Fruit fly (Drosophila melanogaster): Measurements from ENCODE around the gene Lcp65Af.
A peak's percentile ranks its signal among the peaks of the same experiment; 100 is the strongest.

Gene Lcp65Af

dm6 chr3L:6094697-6095096 lies 41.9 kb downstream of the Lcp65Af start, which contains the start of the genes CG10467 and loj (continued):
- no peak for TF ChIP-seq corto (GFP tag; optimal IDR thresholded peaks at IDR 0.05)
- TF ChIP-seq CG8924 (tag; optimal IDR thresholded peaks at IDR 0.05): peak; percentile 96
- peak; percentile 96 for TF ChIP-seq tio (GFP tag; optimal IDR thresholded peaks at IDR 0.05)
- peak; percentile 95 for TF ChIP-seq CG10209 (GFP tag; optimal IDR thresholded peaks at IDR 0.05)
- TF ChIP-seq CG9932 (GFP tag; IDR thresholded peaks at IDR 0.05): peak; percentile 99
- TF ChIP-seq fd3F (GFP tag; optimal IDR thresholded peaks at IDR 0.05): peak; percentile 96
- TF ChIP-seq hkb (optimal IDR thresholded peaks at IDR 0.05): no peak
- peak; percentile 90 for TF ChIP-seq hkb (GFP tag; IDR thresholded peaks at IDR 0.05)
- TF ChIP-seq Hmx (GFP tag; optimal IDR thresholded peaks at IDR 0.05): peak; percentile 73
- TF ChIP-seq CG8944 (GFP tag; optimal IDR thresholded peaks at IDR 0.05): peak; percentile 81
- TF ChIP-seq jumu (GFP tag; optimal IDR thresholded peaks at IDR 0.05): peak; percentile 66
- TF ChIP-seq dan (GFP tag; IDR thresholded peaks at IDR 0.05): peak; percentile 94
- peak; percentile 97 for TF ChIP-seq CG30403 (GFP tag; optimal IDR thresholded peaks at IDR 0.05)
- peak; percentile 93 for TF ChIP-seq CG15601 (tag; optimal IDR thresholded peaks at IDR 0.05)
- peak; percentile 93 for TF ChIP-seq mam (GFP tag; optimal IDR thresholded peaks at IDR 0.05)
- TF ChIP-seq maf-S (GFP tag; optimal IDR thresholded peaks at IDR 0.05): peak; percentile 69
- TF ChIP-seq nerfin-2 (GFP tag; IDR thresholded peaks at IDR 0.05; ENCODE audit: partially characterized antibody): 0 out of 2 replicates have a peak, but pooled peaks have one; percentile 15
- peak; percentile 81 for TF ChIP-seq CG15011 (GFP tag; optimal IDR thresholded peaks at IDR 0.05)
- peak; percentile 96 for TF ChIP-seq CG9727 (GFP tag; optimal IDR thresholded peaks at IDR 0.05)
- TF ChIP-seq cas (GFP tag; IDR thresholded peaks at IDR 0.05): peak; percentile 94
- TF ChIP-seq sug (tag; optimal IDR thresholded peaks at IDR 0.05): peak; percentile 96
- TF ChIP-seq bbx (GFP tag; IDR thresholded peaks at IDR 0.05; ENCODE audit: partially characterized antibody): peak; percentile 58
- peak; percentile 93 for TF ChIP-seq CG13894 (tag; optimal IDR thresholded peaks at IDR 0.05)
- peak; percentile 72 for TF ChIP-seq Atf3 (GFP tag; optimal IDR thresholded peaks at IDR 0.05)
- peak; percentile 94 for TF ChIP-seq ci (GFP tag; IDR thresholded peaks at IDR 0.05)
- TF ChIP-seq Blimp-1 (GFP tag; optimal IDR thresholded peaks at IDR 0.05): peak; percentile 94
- TF ChIP-seq Chrac-16 (GFP tag; optimal IDR thresholded peaks at IDR 0.05): peak; percentile 97
- TF ChIP-seq lola (GFP tag; optimal IDR thresholded peaks at IDR 0.05): peak in 1 of 3 experiments; percentile 97
- peak; percentile 59 for TF ChIP-seq Bgb (GFP tag; IDR thresholded peaks at IDR 0.05; ENCODE audit: partially characterized antibody)
- peak; percentile 72 for TF ChIP-seq Dp (GFP tag; optimal IDR thresholded peaks at IDR 0.05)
- TF ChIP-seq btn (GFP tag; optimal IDR thresholded peaks at IDR 0.05): no peak
- TF ChIP-seq slbo (GFP tag; IDR thresholded peaks at IDR 0.05): peak; percentile 99
- TF ChIP-seq CG6765 (GFP tag; optimal IDR thresholded peaks at IDR 0.05): peak; percentile 74
- peak; percentile 97 for TF ChIP-seq CG10366 (GFP tag; IDR thresholded peaks at IDR 0.05)
- peak; percentile 95 for TF ChIP-seq lilli (GFP tag; optimal IDR thresholded peaks at IDR 0.05)
- peak; percentile 98 for TF ChIP-seq phol (tag; optimal IDR thresholded peaks at IDR 0.05)
- TF ChIP-seq CG15269 (tag; optimal IDR thresholded peaks at IDR 0.05): peak; percentile 95
- TF ChIP-seq E2f2 (GFP tag; IDR thresholded peaks at IDR 0.05): peak; percentile 84
- TF ChIP-seq Med (GFP tag): peak; percentile 94
- peak; percentile 53; the same call in 1 of the 3 replicates for TF ChIP-seq CG34224 (GFP tag; IDR thresholded peaks at IDR 0.05; ENCODE audit: partially characterized antibody)
- peak; percentile 91 to 95 for TF ChIP-seq Hr51 (GFP tag; optimal IDR thresholded peaks at IDR 0.05)
- no peak for TF ChIP-seq pan (optimal IDR thresholded peaks at IDR 0.05)
- TF ChIP-seq pan (GFP tag; optimal IDR thresholded peaks at IDR 0.05 in 1 of 2, IDR thresholded peaks at IDR 0.05 in 1 of 2): peak in 1 of 2 experiments; percentile 96
- peak; percentile 88 for TF ChIP-seq Optix (GFP tag; IDR thresholded peaks at IDR 0.05)
- peak; percentile 91 for TF ChIP-seq stc (GFP tag; IDR thresholded peaks at IDR 0.05)
- TF ChIP-seq CG3995 (GFP tag; optimal IDR thresholded peaks at IDR 0.05): peak; percentile 63
- TF ChIP-seq schlank (tag; optimal IDR thresholded peaks at IDR 0.05): peak; percentile 64
- TF ChIP-seq CG4404 (GFP tag; IDR thresholded peaks at IDR 0.05): peak; percentile 98
- peak; percentile 47 for TF ChIP-seq CG9797 (GFP tag; optimal IDR thresholded peaks at IDR 0.05)
- TF ChIP-seq psq (GFP tag; optimal IDR thresholded peaks at IDR 0.05): peak; percentile 91
- peak; percentile 30 for TF ChIP-seq CTCF (GFP tag; optimal IDR thresholded peaks at IDR 0.05)

All from whole organism, embryonic.